Worm (Caenorhabditis elegans): ENCODE data around the gene srd-42.

DNA sequence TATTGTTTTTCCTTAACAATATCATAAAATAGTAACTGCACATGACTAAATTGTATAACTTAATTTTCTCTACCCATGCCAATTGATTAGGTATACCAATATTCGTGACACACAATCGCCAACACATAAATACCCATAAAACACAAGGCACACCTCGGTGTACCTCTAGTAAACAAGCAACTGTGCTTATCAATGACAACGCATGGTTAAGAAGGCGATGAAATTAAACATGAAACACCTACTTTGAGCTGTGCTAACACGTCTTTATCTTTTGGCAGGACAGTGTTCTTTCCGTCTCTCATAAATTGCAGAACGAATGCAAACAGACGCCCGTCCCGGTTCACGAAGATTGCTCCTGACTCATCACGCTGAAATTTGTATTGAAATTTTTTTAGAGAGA, 7.5 kb upstream of the srd-42 start:
- TF ChIP-seq snpc-4 (tag; optimal IDR thresholded peaks at IDR 0.05) (no peak), elt-3 (tag; optimal IDR thresholded peaks at IDR 0.05) (no peak)

Measured in whole organism, L2 larva.